Fruit fly (Drosophila melanogaster): ENCODE results near the gene Non2.

DNA sequence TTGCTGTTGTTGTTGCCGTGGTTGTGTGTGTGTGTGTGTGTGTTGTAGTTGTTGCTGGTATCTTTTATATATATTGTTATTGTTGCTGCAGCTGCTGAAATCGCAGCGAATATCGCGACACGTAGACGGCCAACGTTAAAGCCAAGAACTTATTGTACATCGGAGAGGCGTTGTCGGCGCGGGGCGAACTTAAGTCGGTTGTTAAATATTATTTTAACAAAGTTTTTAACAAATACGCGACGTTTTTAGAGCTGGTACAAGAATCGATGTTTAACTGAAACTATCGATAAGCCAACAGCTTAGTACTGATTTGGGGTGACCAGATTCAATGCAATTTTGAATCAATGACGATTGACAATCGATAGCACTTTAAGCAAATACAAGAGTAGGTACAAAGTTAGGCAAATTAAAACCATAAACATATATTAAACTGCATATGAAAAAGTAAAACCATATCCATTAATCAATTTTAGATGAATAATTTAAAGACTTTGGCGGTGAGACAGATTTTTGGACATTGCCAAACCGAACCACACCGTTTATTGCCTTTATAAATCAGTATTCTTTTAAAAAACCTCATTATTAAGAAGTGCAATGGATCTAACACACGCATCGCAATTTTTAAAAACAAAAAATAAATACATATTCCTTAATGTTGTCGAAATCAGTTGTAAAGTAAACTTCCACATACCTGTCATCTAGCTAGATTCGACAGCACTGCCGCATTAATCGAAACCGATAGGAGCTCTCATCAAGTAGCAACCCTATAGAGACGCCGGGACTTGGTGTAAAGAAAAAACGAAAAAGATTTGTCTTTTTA, at the start of gene Non2, which contains the start of gene Mrtf:
- TF ChIP-seq pan (optimal IDR thresholded peaks at IDR 0.05) = no peak
- peak; percentile 62 for TF ChIP-seq Sp1 (GFP tag; optimal IDR thresholded peaks at IDR 0.05)
- peak; percentile 29 for TF ChIP-seq psq (GFP tag; optimal IDR thresholded peaks at IDR 0.05)
- peak; percentile 36 for TF ChIP-seq dsf (GFP tag; optimal IDR thresholded peaks at IDR 0.05; ENCODE audit: borderline replicate concordance)
